Worm (Caenorhabditis elegans): Measurements from ENCODE around the gene smc-3.
A peak's percentile ranks its signal among the peaks of the same experiment; 100 is the strongest.

DNA sequence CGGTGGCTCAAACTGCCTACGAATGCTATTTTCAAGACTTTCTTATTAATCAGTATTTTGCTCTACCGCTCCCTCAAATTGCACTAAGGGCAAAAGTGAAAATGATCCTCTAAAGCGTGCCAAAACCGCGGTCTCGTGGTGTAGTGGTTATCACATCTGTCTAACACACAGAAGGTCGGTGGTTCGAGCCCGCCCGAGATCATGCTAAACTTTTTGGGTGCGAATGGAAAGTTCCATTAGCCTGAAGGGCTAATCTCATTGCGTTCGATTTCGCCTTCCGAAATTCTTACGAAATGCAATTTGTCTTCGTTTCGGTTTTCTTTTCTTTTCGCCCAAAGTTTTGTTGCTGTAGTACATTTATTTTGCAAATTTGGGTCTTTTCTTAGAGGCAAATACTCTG is 62.8 kb downstream of the smc-3 start:
- TF ChIP-seq dpl-1 (GFP tag; optimal IDR thresholded peaks at IDR 0.05) (no peak), ceh-79 (tag; optimal IDR thresholded peaks at IDR 0.05) (no peak), somi-1 (GFP tag; optimal IDR thresholded peaks at IDR 0.05) (no peak), nfya-1 (tag; optimal IDR thresholded peaks at IDR 0.05; ENCODE audit: borderline replicate concordance, insufficient read depth) (no peak), nhr-27 (tag; optimal IDR thresholded peaks at IDR 0.05) (no peak), F49E8.2 (tag; optimal IDR thresholded peaks at IDR 0.05; ENCODE audit: insufficient read depth) (peak; percentile 30), snpc-4 (GFP tag; optimal IDR thresholded peaks at IDR 0.05) (no peak), snpc-4 (tag; optimal IDR thresholded peaks at IDR 0.05) (peak in 2 of 4 experiments; percentile 56 to 61)
